Fruit fly (Drosophila melanogaster) S2 (cell line): Measurements from ENCODE around the gene CG34428.

Experiments used
- CG8478 ChIP-seq: fragments of >200 bp; optimal IDR thresholded peaks from 2 replicates; lab custom pipeline; 2018
- CTCF ChIP-seq, 2 experiments: fragments of >200 bp; optimal IDR thresholded peaks; 2 replicates each; lab custom pipeline; 2018

Gene CG34428

dm6 chr3L:13062746-13063145 is 1.2 kb downstream of the CG34428 start, which contains the start of gene CG34429:
Gene CG34429, plus strand, starts transcription at chr3L:13063046.
- TF ChIP-seq CTCF (optimal IDR thresholded peaks at IDR 0.05; lab: Kevin White, UChicago) = no peak
- no peak for TF ChIP-seq CG8478 (lab: Kevin White, UChicago)

dm6 chr3L:13064346-13064745 is 2.8 kb downstream of the CG34428 start:
- TF ChIP-seq CG8478 (lab: Kevin White, UChicago) (no peak), CTCF (optimal IDR thresholded peaks at IDR 0.05; lab: Kevin White, UChicago) (no peak)

dm6 chr3L:13064935-13065334 is 3.4 kb downstream of the CG34428 start:
- no peak for TF ChIP-seq CG8478 (lab: Kevin White, UChicago)
- TF ChIP-seq CTCF (optimal IDR thresholded peaks at IDR 0.05; lab: Kevin White, UChicago) = no peak

dm6 chr3L:13065619-13066018 is 4.1 kb downstream of the CG34428 start:
- TF ChIP-seq CG8478 (lab: Kevin White, UChicago) (no peak), CTCF (optimal IDR thresholded peaks at IDR 0.05; lab: Kevin White, UChicago) (no peak)

- TF ChIP-seq CTCF (optimal IDR thresholded peaks at IDR 0.05; lab: Kevin White, UChicago) (no peak), CG8478 (lab: Kevin White, UChicago) (no peak)
Observed at dm6 chr3L:13066220-13066619, 4.7 kb downstream of the CG34428 start.

dm6 chr3L:13068293-13068692 is 6.7 kb downstream of the CG34428 start:
- TF ChIP-seq CG8478 (lab: Kevin White, UChicago) (no peak), CTCF (optimal IDR thresholded peaks at IDR 0.05; lab: Kevin White, UChicago) (no peak)

- TF ChIP-seq CTCF (optimal IDR thresholded peaks at IDR 0.05; lab: Kevin White, UChicago) (no peak), CG8478 (lab: Kevin White, UChicago) (no peak)
Observed at dm6 chr3L:13074084-13074624, 12.6 kb downstream of the CG34428 start.

dm6 chr3L:13077326-13077725 is 15.8 kb downstream of the CG34428 start:
- TF ChIP-seq CTCF (optimal IDR thresholded peaks at IDR 0.05; lab: Kevin White, UChicago) = no peak
- no peak for TF ChIP-seq CG8478 (lab: Kevin White, UChicago)

- TF ChIP-seq CTCF (optimal IDR thresholded peaks at IDR 0.05; lab: Kevin White, UChicago) (no peak), CG8478 (lab: Kevin White, UChicago) (no peak)
Observed at dm6 chr3L:13080418-13080817, 18.9 kb downstream of the CG34428 start.

- TF ChIP-seq CG8478 (lab: Kevin White, UChicago) = no peak
- no peak for TF ChIP-seq CTCF (optimal IDR thresholded peaks at IDR 0.05; lab: Kevin White, UChicago)
Observed at dm6 chr3L:13081284-13081937, 19.9 kb downstream of the CG34428 start.

- TF ChIP-seq CG8478 (lab: Kevin White, UChicago) (no peak), CTCF (optimal IDR thresholded peaks at IDR 0.05; lab: Kevin White, UChicago) (no peak)
Observed at dm6 chr3L:13083432-13083831, 21.9 kb downstream of the CG34428 start.

dm6 chr3L:13084477-13084876 is 22.9 kb downstream of the CG34428 start:
- TF ChIP-seq CG8478 (lab: Kevin White, UChicago) (no peak), CTCF (optimal IDR thresholded peaks at IDR 0.05; lab: Kevin White, UChicago) (no peak)

dm6 chr3L:13087189-13087588 is 25.6 kb downstream of the CG34428 start, which contains the start of gene CG17300:
Gene CG17300, minus strand, starts transcription at chr3L:13087289.
- no peak for TF ChIP-seq CG8478 (lab: Kevin White, UChicago)
- no peak for TF ChIP-seq CTCF (optimal IDR thresholded peaks at IDR 0.05; lab: Kevin White, UChicago)

dm6 chr3L:13089869-13090268 is 28.3 kb downstream of the CG34428 start, which contains the start of gene CG11251:
Gene CG11251, minus strand, starts transcription at chr3L:13089969.
- no peak for TF ChIP-seq CG8478 (lab: Kevin White, UChicago)
- TF ChIP-seq CTCF (optimal IDR thresholded peaks at IDR 0.05; lab: Kevin White, UChicago) = no peak

- no peak for TF ChIP-seq CTCF (optimal IDR thresholded peaks at IDR 0.05; lab: Kevin White, UChicago)
- TF ChIP-seq CG8478 (lab: Kevin White, UChicago) = no peak
Observed at dm6 chr3L:13099151-13099550, 37.6 kb downstream of the CG34428 start.

dm6 chr3L:13100438-13100837 is 38.9 kb downstream of the CG34428 start:
- TF ChIP-seq CTCF (optimal IDR thresholded peaks at IDR 0.05; lab: Kevin White, UChicago) (no peak), CG8478 (lab: Kevin White, UChicago) (no peak)
